Fruit fly (Drosophila melanogaster): ENCODE data around the gene Orc2.

The Orc2 gene

dm6 chr3R:13992126-13992535 lies 27.4 kb downstream of the Orc2 start (continued):
- TF ChIP-seq vri (GFP tag; optimal IDR thresholded peaks at IDR 0.05) (peak; percentile 76), CG9139 (GFP tag; optimal IDR thresholded peaks at IDR 0.05) (no peak), Sox102F (GFP tag; optimal IDR thresholded peaks at IDR 0.05) (no peak), CG6854 (GFP tag; optimal IDR thresholded peaks at IDR 0.05) (peak; percentile 73), CG31627 (GFP tag; optimal IDR thresholded peaks at IDR 0.05) (no peak), topi (GFP tag; optimal IDR thresholded peaks at IDR 0.05) (no peak), fd59A (GFP tag; optimal IDR thresholded peaks at IDR 0.05) (no peak), Blimp-1 (GFP tag; optimal IDR thresholded peaks at IDR 0.05) (peak; percentile 37), Gug (GFP tag; IDR thresholded peaks at IDR 0.05) (no peak)

- TF ChIP-seq Hr4 (GFP tag; optimal IDR thresholded peaks at IDR 0.05) = peak; percentile 80
- TF ChIP-seq CG6276 (GFP tag; optimal IDR thresholded peaks at IDR 0.05) = no peak
- peak; percentile 55 for TF ChIP-seq CG32006 (GFP tag; optimal IDR thresholded peaks at IDR 0.05)
- TF ChIP-seq CG4318 (GFP tag; optimal IDR thresholded peaks at IDR 0.05) = peak; percentile 38
- TF ChIP-seq Blimp-1 (GFP tag; optimal IDR thresholded peaks at IDR 0.05) = no peak
- TF ChIP-seq CG1621 (tag; optimal IDR thresholded peaks at IDR 0.05) = no peak
- no peak for TF ChIP-seq CG11762 (GFP tag; optimal IDR thresholded peaks at IDR 0.05; ENCODE audit: insufficient read depth)
- peak; percentile 18; the same call in 1 of the 2 replicates for TF ChIP-seq CG15336 (GFP tag; IDR thresholded peaks at IDR 0.05)
- TF ChIP-seq dac (GFP tag; optimal IDR thresholded peaks at IDR 0.05) = no peak
- no peak for TF ChIP-seq CG6792 (GFP tag; optimal IDR thresholded peaks at IDR 0.05)
- no peak for TF ChIP-seq Smox (GFP tag; optimal IDR thresholded peaks at IDR 0.05)
- peak; percentile 52; the same call in 1 of the 3 replicates for TF ChIP-seq CG8119 (GFP tag; IDR thresholded peaks at IDR 0.05)
- no peak for TF ChIP-seq net (GFP tag; optimal IDR thresholded peaks at IDR 0.05)
- TF ChIP-seq topi (GFP tag; optimal IDR thresholded peaks at IDR 0.05) = no peak
Observed at dm6 chr3R:13995426-13995825, 30.7 kb downstream of the Orc2 start.

- TF ChIP-seq cyc (GFP tag; optimal IDR thresholded peaks at IDR 0.05) (no peak), Blimp-1 (GFP tag; optimal IDR thresholded peaks at IDR 0.05) (no peak), Gug (GFP tag; IDR thresholded peaks at IDR 0.05) (no peak), eg (GFP tag; IDR thresholded peaks at IDR 0.05) (peak; percentile 54; the same call in 1 of the 3 replicates), lz (GFP tag; optimal IDR thresholded peaks at IDR 0.05) (no peak), CG6808 (GFP tag; optimal IDR thresholded peaks at IDR 0.05) (no peak)
Observed at dm6 chr3R:13995933-13996332, 31.2 kb downstream of the Orc2 start.

- TF ChIP-seq CG32006 (GFP tag; optimal IDR thresholded peaks at IDR 0.05) (no peak), topi (GFP tag; optimal IDR thresholded peaks at IDR 0.05) (no peak), Ets96B (tag; optimal IDR thresholded peaks at IDR 0.05) (no peak), cyc (GFP tag; optimal IDR thresholded peaks at IDR 0.05) (no peak), CG6163 (GFP tag; IDR thresholded peaks at IDR 0.05) (no peak), CG8632 (GFP tag; optimal IDR thresholded peaks at IDR 0.05) (no peak), CG6808 (GFP tag; optimal IDR thresholded peaks at IDR 0.05) (no peak), Sox14 (GFP tag; optimal IDR thresholded peaks at IDR 0.05) (no peak), CG9139 (GFP tag; optimal IDR thresholded peaks at IDR 0.05) (no peak), Hr4 (GFP tag; optimal IDR thresholded peaks at IDR 0.05) (no peak), spab (GFP tag; optimal IDR thresholded peaks at IDR 0.05) (no peak), vri (GFP tag; optimal IDR thresholded peaks at IDR 0.05) (no peak), OdsH (GFP tag; optimal IDR thresholded peaks at IDR 0.05) (no peak), CG10631 (GFP tag; optimal IDR thresholded peaks at IDR 0.05) (no peak), Lpt (GFP tag; optimal IDR thresholded peaks at IDR 0.05) (no peak), dsx (GFP tag; optimal IDR thresholded peaks at IDR 0.05; ENCODE audit: poor library complexity, severe bottlenecking) (no peak), Hr38 (GFP tag; optimal IDR thresholded peaks at IDR 0.05) (no peak), CG11294 (GFP tag; IDR thresholded peaks at IDR 0.05) (no peak)
Observed at dm6 chr3R:13997762-13998161, 33.1 kb downstream of the Orc2 start.

Measured in whole organism, prepupa.